Comparison of ENCODE assay signal across 4 fruit fly cellular contexts in the genomic region with DNA sequence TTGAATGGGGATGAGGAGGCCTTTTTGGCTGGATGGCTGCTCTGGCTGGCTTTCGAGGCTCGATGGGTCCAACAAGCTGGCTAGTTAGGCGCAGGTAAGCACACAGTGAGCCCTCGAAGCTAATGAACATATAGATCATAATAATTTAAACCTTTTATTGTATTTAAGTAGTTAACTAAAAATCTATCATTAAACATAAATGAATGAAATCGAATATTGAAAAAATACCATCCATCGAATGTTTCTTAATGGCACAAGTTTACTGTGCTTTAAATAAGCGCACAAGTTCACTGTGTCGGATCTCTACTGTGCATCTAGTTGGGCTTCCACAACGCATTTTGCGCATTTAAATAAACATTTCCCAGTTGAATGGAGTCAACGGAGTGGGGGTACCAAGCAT.
TF ChIP-seq lines count a peak whose summit lies in the region.

No protein-coding gene starts in this region.

- TF ChIP-seq CTCF in whole organism, embryonic (GFP tag; optimal IDR thresholded peaks at IDR 0.05; lab: Kevin White, UChicago): no peak

TF ChIP-seq in whole organism, embryonic, 481 proteins besides CTCF, POLR2A, EP300 and RAD21 (continues in another document):
- no peak for TF ChIP-seq abd-A (tag; optimal IDR thresholded peaks at IDR 0.05; lab: Kevin White, UChicago)
- TF ChIP-seq Xrp1 (GFP tag; IDR thresholded peaks at IDR 0.05; lab: Robert Waterston, UW): 0 out of 2 replicates have a peak, but pooled peaks have one; percentile 24
- TF ChIP-seq stc (GFP tag; IDR thresholded peaks at IDR 0.05; lab: Robert Waterston, UW): no peak
- TF ChIP-seq unc-4 (GFP tag; IDR thresholded peaks at IDR 0.05; lab: Robert Waterston, UW; ENCODE audit: partially characterized antibody): no peak
- no peak for TF ChIP-seq CG17385 (GFP tag; optimal IDR thresholded peaks at IDR 0.05; lab: Kevin White, UChicago)
- no peak for TF ChIP-seq CG11085 (GFP tag; IDR thresholded peaks at IDR 0.05; lab: Robert Waterston, UW)
- TF ChIP-seq sd (tag; optimal IDR thresholded peaks at IDR 0.05; lab: Kevin White, UChicago): no peak
- TF ChIP-seq Lpt (GFP tag; optimal IDR thresholded peaks at IDR 0.05; lab: Kevin White, UChicago): no peak
- no peak for TF ChIP-seq CG13123 (GFP tag; optimal IDR thresholded peaks at IDR 0.05; lab: Kevin White, UChicago)
- peak; percentile 68 for TF ChIP-seq grau (tag; optimal IDR thresholded peaks at IDR 0.05; lab: Kevin White, UChicago)
- TF ChIP-seq nom (GFP tag; optimal IDR thresholded peaks at IDR 0.05; lab: Kevin White, UChicago): peak; percentile 16
- TF ChIP-seq usp (GFP tag; optimal IDR thresholded peaks at IDR 0.05; lab: Kevin White, UChicago): no peak
- no peak for TF ChIP-seq CG7987 (GFP tag; optimal IDR thresholded peaks at IDR 0.05; lab: Kevin White, UChicago)
- peak; percentile 25; the same call in 1 of the 3 replicates for TF ChIP-seq row (GFP tag; IDR thresholded peaks at IDR 0.05; lab: Robert Waterston, UW)
- no peak for TF ChIP-seq CG12155 (GFP tag; optimal IDR thresholded peaks at IDR 0.05; lab: Kevin White, UChicago)
- TF ChIP-seq sens (GFP tag; lab: Kevin White, UChicago): peak; percentile 12
- TF ChIP-seq bsh (GFP tag; optimal IDR thresholded peaks at IDR 0.05; lab: Kevin White, UChicago): peak in 1 of 2 experiments; percentile 40
- TF ChIP-seq B-H2 (GFP tag; optimal IDR thresholded peaks at IDR 0.05; lab: Kevin White, UChicago): no peak
- no peak for TF ChIP-seq ac (GFP tag; optimal IDR thresholded peaks at IDR 0.05; lab: Kevin White, UChicago)
- TF ChIP-seq NC2β (GFP tag; optimal IDR thresholded peaks at IDR 0.05; lab: Kevin White, UChicago): no peak
- no peak for TF ChIP-seq ase (GFP tag; IDR thresholded peaks at IDR 0.05; lab: Robert Waterston, UW)
- peak; percentile 1 for TF ChIP-seq Med (GFP tag; lab: Kevin White, UChicago)

TF ChIP-seq in whole organism, prepupa, 60 proteins besides CTCF, POLR2A, EP300 and RAD21 (continues in another document):
- TF ChIP-seq dsx (GFP tag; optimal IDR thresholded peaks at IDR 0.05; lab: Kevin White, UChicago; ENCODE audit: poor library complexity, severe bottlenecking) (peak; percentile 39), vri (GFP tag; optimal IDR thresholded peaks at IDR 0.05; lab: Kevin White, UChicago) (no peak), CG10631 (GFP tag; optimal IDR thresholded peaks at IDR 0.05; lab: Kevin White, UChicago) (peak; percentile 67), cyc (GFP tag; optimal IDR thresholded peaks at IDR 0.05; lab: Kevin White, UChicago) (peak; percentile 13), achi (GFP tag; optimal IDR thresholded peaks at IDR 0.05; lab: Kevin White, UChicago) (peak; percentile 44), esn (GFP tag; optimal IDR thresholded peaks at IDR 0.05; lab: Kevin White, UChicago) (no peak), CG6854 (GFP tag; optimal IDR thresholded peaks at IDR 0.05; lab: Kevin White, UChicago) (no peak), CG3919 (GFP tag; optimal IDR thresholded peaks at IDR 0.05; lab: Kevin White, UChicago) (peak; percentile 57), CG10669 (GFP tag; optimal IDR thresholded peaks at IDR 0.05; lab: Kevin White, UChicago) (peak; percentile 56), Gug (GFP tag; IDR thresholded peaks at IDR 0.05; lab: Robert Waterston, UW) (peak; percentile 13; the same call in 1 of the 2 replicates), CG6276 (GFP tag; optimal IDR thresholded peaks at IDR 0.05; lab: Kevin White, UChicago) (no peak), fd85E (GFP tag; optimal IDR thresholded peaks at IDR 0.05; lab: Kevin White, UChicago) (no peak), eg (GFP tag; IDR thresholded peaks at IDR 0.05; lab: Robert Waterston, UW) (no peak), Sox15 (GFP tag; optimal IDR thresholded peaks at IDR 0.05; lab: Kevin White, UChicago) (no peak), dac (GFP tag; optimal IDR thresholded peaks at IDR 0.05; lab: Kevin White, UChicago) (no peak), Lpt (GFP tag; optimal IDR thresholded peaks at IDR 0.05; lab: Kevin White, UChicago) (no peak), Eip78C (GFP tag; lab: Kevin White, UChicago) (peak; percentile 86), CG15336 (GFP tag; IDR thresholded peaks at IDR 0.05; lab: Robert Waterston, UW) (peak; percentile 61), CG4318 (GFP tag; optimal IDR thresholded peaks at IDR 0.05; lab: Kevin White, UChicago) (peak; percentile 30), Ets96B (tag; optimal IDR thresholded peaks at IDR 0.05; lab: Kevin White, UChicago) (peak; percentile 69), CG8632 (GFP tag; optimal IDR thresholded peaks at IDR 0.05; lab: Kevin White, UChicago) (no peak), CG1621 (tag; optimal IDR thresholded peaks at IDR 0.05; lab: Kevin White, UChicago) (peak; percentile 40), CG6163 (GFP tag; IDR thresholded peaks at IDR 0.05; lab: Robert Waterston, UW) (peak; percentile 62)

TF ChIP-seq in whole organism, pupa, 21 proteins besides CTCF, POLR2A, EP300 and RAD21:
- TF ChIP-seq rn (GFP tag; IDR thresholded peaks at IDR 0.05; lab: Robert Waterston, UW) (no peak), EcR (GFP tag; optimal IDR thresholded peaks at IDR 0.05; lab: Kevin White, UChicago) (no peak), CG34367 (tag; optimal IDR thresholded peaks at IDR 0.05; lab: Kevin White, UChicago) (peak; percentile 46), Pif1B (GFP tag; optimal IDR thresholded peaks at IDR 0.05; lab: Kevin White, UChicago) (peak; percentile 23), CG10348 (GFP tag; IDR thresholded peaks at IDR 0.05; lab: Robert Waterston, UW) (no peak), CG4496 (GFP tag; IDR thresholded peaks at IDR 0.05; lab: Robert Waterston, UW) (peak; percentile 27; the same call in 1 of the 3 replicates), CG9948 (tag; optimal IDR thresholded peaks at IDR 0.05; lab: Kevin White, UChicago) (peak; percentile 63), CG8301 (tag; optimal IDR thresholded peaks at IDR 0.05; lab: Kevin White, UChicago) (peak; percentile 50), CG15710 (tag; optimal IDR thresholded peaks at IDR 0.05; lab: Kevin White, UChicago) (peak; percentile 62), CG8159 (tag; optimal IDR thresholded peaks at IDR 0.05; lab: Kevin White, UChicago) (peak; percentile 68), CG17806 (tag; optimal IDR thresholded peaks at IDR 0.05; lab: Kevin White, UChicago) (peak; percentile 65), gl (tag; optimal IDR thresholded peaks at IDR 0.05; lab: Kevin White, UChicago) (no peak), CG14655 (GFP tag; optimal IDR thresholded peaks at IDR 0.05; lab: Kevin White, UChicago) (peak; percentile 68), Pif1A (GFP tag; optimal IDR thresholded peaks at IDR 0.05; lab: Kevin White, UChicago) (peak; percentile 14), CG32121 (GFP tag; IDR thresholded peaks at IDR 0.05; lab: Robert Waterston, UW) (no peak)

TF ChIP-seq in whole organism, wandering third instar larva, 38 proteins besides CTCF, POLR2A, EP300 and RAD21:
- TF ChIP-seq foxo (GFP tag; optimal IDR thresholded peaks at IDR 0.05; lab: Kevin White, UChicago) (peak in 1 of 2 experiments; percentile 26), woc (GFP tag; optimal IDR thresholded peaks at IDR 0.05; lab: Kevin White, UChicago) (peak; percentile 36), HLH106 (tag; optimal IDR thresholded peaks at IDR 0.05; lab: Kevin White, UChicago) (peak; percentile 8), h (GFP tag; optimal IDR thresholded peaks at IDR 0.05; lab: Kevin White, UChicago) (peak; percentile 13), fru (GFP tag; optimal IDR thresholded peaks at IDR 0.05; lab: Kevin White, UChicago) (peak; percentile 16), rgr (GFP tag; optimal IDR thresholded peaks at IDR 0.05; lab: Kevin White, UChicago) (peak; percentile 21), Vsx2 (GFP tag; optimal IDR thresholded peaks at IDR 0.05; lab: Kevin White, UChicago; ENCODE audit: partially characterized antibody) (no peak), Abd-B (GFP tag; optimal IDR thresholded peaks at IDR 0.05; lab: Kevin White, UChicago) (no peak), psq (GFP tag; optimal IDR thresholded peaks at IDR 0.05; lab: Kevin White, UChicago) (no peak), OdsH (GFP tag; optimal IDR thresholded peaks at IDR 0.05; lab: Kevin White, UChicago) (no peak), ey (GFP tag; optimal IDR thresholded peaks at IDR 0.05; lab: Kevin White, UChicago) (no peak)
